Fruit fly (Drosophila melanogaster) whole organism, embryonic: ENCODE measurements around the gene CG10747.
A peak's percentile ranks its signal among the peaks of the same experiment; 100 is the strongest.

ENCODE experiments used
- Adf1 ChIP-seq: fragments of 200-800 bp; sonication (Bioruptor generic); IDR thresholded peaks from 2 replicates; pipeline ENCODE4 v1.3.6; 2022; ENCODE audit warnings: missing biosample characterization, missing genetic modification characterization
- Asciz ChIP-seq: fragments of 200-800 bp; sonication (Bioruptor generic); optimal IDR thresholded peaks from 2 replicates; lab custom pipeline; 2017; ENCODE audit warnings: missing biosample characterization, mild to moderate bottlenecking, missing genetic modification characterization, missing genetic modification reagents
- CG10267 ChIP-seq: fragments of 200-800 bp; sonication (Bioruptor generic); optimal IDR thresholded peaks from 2 replicates; lab custom pipeline; 2018; ENCODE audit warnings: missing biosample characterization, mild to moderate bottlenecking, missing genetic modification characterization, moderate library complexity
- CG11560 ChIP-seq: fragments of 200-800 bp; sonication (Bioruptor generic); IDR thresholded peaks from 3 replicates; pipeline ENCODE4 v1.3.6; 2022; ENCODE audit warnings: missing biosample characterization, missing genetic modification characterization
- CG12769 ChIP-seq: fragments of 200-800 bp; sonication (Bioruptor generic); optimal IDR thresholded peaks from 2 replicates; lab custom pipeline; 2019; ENCODE audit warnings: missing biosample characterization, mild to moderate bottlenecking, missing genetic modification characterization, moderate library complexity
- CG15269 ChIP-seq: fragments of 200-800 bp; sonication (Bioruptor generic); optimal IDR thresholded peaks from 2 replicates; lab custom pipeline; 2018; ENCODE audit warnings: missing biosample characterization, mild to moderate bottlenecking, missing genetic modification characterization, moderate library complexity
- CG15514 ChIP-seq: fragments of 200-800 bp; sonication (Bioruptor generic); optimal IDR thresholded peaks from 3 replicates; lab custom pipeline; 2017; ENCODE audit warnings: missing biosample characterization, missing genetic modification characterization, mild to moderate bottlenecking, moderate library complexity, missing genetic modification reagents
- CG16813 ChIP-seq: fragments of 200-800 bp; sonication (Bioruptor generic); IDR thresholded peaks from 3 replicates; pipeline ENCODE4 v1.3.6; 2022; ENCODE audit warnings: missing biosample characterization, missing genetic modification characterization; ENCODE audit not compliant: partially characterized antibody
- CG16815 ChIP-seq: fragments of 200-800 bp; sonication (Bioruptor generic); optimal IDR thresholded peaks from 3 replicates; lab custom pipeline; 2017; ENCODE audit warnings: missing biosample characterization, mild to moderate bottlenecking, missing genetic modification characterization
- CG18599 ChIP-seq: fragments of 200-800 bp; sonication (Bioruptor generic); optimal IDR thresholded peaks from 3 replicates; lab custom pipeline; 2017; ENCODE audit warnings: missing biosample characterization, missing genetic modification characterization, mild to moderate bottlenecking, moderate library complexity, missing genetic modification reagents
- CG2202 ChIP-seq: fragments of 200-800 bp; sonication (Bioruptor generic); optimal IDR thresholded peaks from 2 replicates; lab custom pipeline; 2018; ENCODE audit warnings: missing biosample characterization, mild to moderate bottlenecking, missing genetic modification characterization
- CG32767 ChIP-seq: fragments of 200-800 bp; sonication (Bioruptor generic); IDR thresholded peaks from 2 replicates; pipeline ENCODE4 v1.3.6; 2022; ENCODE audit warnings: missing biosample characterization, missing genetic modification characterization
- CG4707 ChIP-seq: fragments of 200-800 bp; sonication (Bioruptor generic); optimal IDR thresholded peaks from 2 replicates; lab custom pipeline; 2018; ENCODE audit warnings: missing biosample characterization, mild to moderate bottlenecking, missing genetic modification characterization, moderate library complexity
- CG4854 ChIP-seq: fragments of 200-800 bp; sonication (Bioruptor generic); optimal IDR thresholded peaks from 2 replicates; lab custom pipeline; 2016; ENCODE audit warnings: missing biosample characterization, missing genetic modification characterization, inconsistent platforms
- CG6254 ChIP-seq: fragments of 200-800 bp; sonication (Bioruptor generic); optimal IDR thresholded peaks from 3 replicates; lab custom pipeline; 2017; ENCODE audit warnings: mild to moderate bottlenecking, missing biosample characterization, missing genetic modification reagents, missing genetic modification characterization
- CG6683 ChIP-seq: fragments of 200-800 bp; sonication (Bioruptor generic); optimal IDR thresholded peaks from 2 replicates; lab custom pipeline; 2017; ENCODE audit warnings: missing biosample characterization, mild to moderate bottlenecking, missing genetic modification characterization, missing genetic modification reagents
- CG6791 ChIP-seq: fragments of 200-800 bp; sonication (Bioruptor generic); IDR thresholded peaks from 3 replicates; pipeline ENCODE4 v1.3.6; 2022; ENCODE audit warnings: missing biosample characterization, missing genetic modification characterization; ENCODE audit not compliant: partially characterized antibody
- CG7372 ChIP-seq: fragments of 200-800 bp; sonication (Bioruptor generic); IDR thresholded peaks from 2 replicates; pipeline ENCODE4 v1.3.6; 2022; ENCODE audit warnings: missing biosample characterization, missing genetic modification characterization
- CG7928 ChIP-seq: fragments of 200-800 bp; sonication (Bioruptor generic); optimal IDR thresholded peaks from 2 replicates; lab custom pipeline; 2017; ENCODE audit warnings: missing biosample characterization, mild to moderate bottlenecking, missing genetic modification characterization
- CG8290 ChIP-seq, 3 experiments: fragments of 200-800 bp; sonication (Bioruptor generic); optimal IDR thresholded peaks; 2 replicates each; lab custom pipeline; 2016 to 2019; ENCODE audit warnings: missing biosample characterization in 3 of 3, missing genetic modification characterization in 3 of 3, mild to moderate bottlenecking in 2 of 3, moderate library complexity in 1 of 3
- CG9437 ChIP-seq: fragments of 200-800 bp; sonication (Bioruptor generic); optimal IDR thresholded peaks from 2 replicates; lab custom pipeline; 2018; ENCODE audit warnings: missing biosample characterization, mild to moderate bottlenecking, missing genetic modification characterization
- CG9727 ChIP-seq: fragments of 200-800 bp; sonication (Bioruptor generic); optimal IDR thresholded peaks from 3 replicates; lab custom pipeline; 2017; ENCODE audit warnings: missing biosample characterization, mild to moderate bottlenecking, missing genetic modification characterization
- Dek ChIP-seq: fragments of 200-800 bp; sonication (Bioruptor generic); optimal IDR thresholded peaks from 3 replicates; lab custom pipeline; 2019; ENCODE audit warnings: missing biosample characterization, mild to moderate bottlenecking, missing genetic modification characterization, moderate library complexity
- Drgx ChIP-seq: fragments of 200-800 bp; sonication (Bioruptor generic); IDR thresholded peaks from 2 replicates; pipeline ENCODE4 v1.3.6; 2022; ENCODE audit warnings: missing biosample characterization, missing genetic modification characterization
- Ets97D ChIP-seq: fragments of 200-800 bp; sonication (Bioruptor generic); optimal IDR thresholded peaks from 3 replicates; lab custom pipeline; 2016; ENCODE audit warnings: missing biosample characterization, missing genetic modification characterization
- Fer1 ChIP-seq: fragments of 200-800 bp; sonication (Bioruptor generic); optimal IDR thresholded peaks from 2 replicates; lab custom pipeline; 2017; ENCODE audit warnings: missing biosample characterization, mild to moderate bottlenecking, missing genetic modification characterization
- Neu2 ChIP-seq: fragments of 200-800 bp; sonication (Bioruptor generic); optimal IDR thresholded peaks from 3 replicates; lab custom pipeline; 2016; ENCODE audit warnings: missing biosample characterization, missing genetic modification characterization, borderline replicate concordance
- Nf-YC ChIP-seq: fragments of 200-800 bp; optimal IDR thresholded peaks from 3 replicates; lab custom pipeline; 2019; ENCODE audit warnings: missing biosample characterization, mild to moderate bottlenecking, missing genetic modification characterization, moderate library complexity
- Pdp1 ChIP-seq, 2 experiments: fragments of 200-800 bp; sonication (Bioruptor generic); optimal IDR thresholded peaks; 3 replicates each; lab custom pipeline; 2016; ENCODE audit warnings: missing biosample characterization in 2 of 2, missing genetic modification characterization in 2 of 2, mild to moderate bottlenecking in 1 of 2, moderate library complexity in 1 of 2
- Rfx ChIP-seq: fragments of 200-800 bp; sonication (Bioruptor generic); IDR thresholded peaks from 2 replicates; pipeline ENCODE4 v1.3.6; 2022; ENCODE audit warnings: missing biosample characterization, missing genetic modification characterization
- Six4 ChIP-seq: fragments of 200-800 bp; sonication (Bioruptor generic); optimal IDR thresholded peaks from 2 replicates; lab custom pipeline; 2016; ENCODE audit warnings: missing biosample characterization, missing genetic modification characterization
- Sry-δ ChIP-seq: fragments of 200-800 bp; sonication (Bioruptor generic); optimal IDR thresholded peaks from 2 replicates; lab custom pipeline; 2016; ENCODE audit warnings: missing biosample characterization, missing genetic modification characterization
- Xbp1 ChIP-seq: fragments of 200-800 bp; sonication (Bioruptor generic); optimal IDR thresholded peaks from 3 replicates; lab custom pipeline; 2016; ENCODE audit warnings: missing biosample characterization, mild to moderate bottlenecking, missing genetic modification characterization
- cad ChIP-seq: fragments of >200 bp; optimal IDR thresholded peaks from 2 replicates; lab custom pipeline; 2017; ENCODE audit warnings: missing biosample characterization, missing genetic modification characterization
- caup ChIP-seq: fragments of 200-800 bp; sonication (Bioruptor generic); optimal IDR thresholded peaks from 3 replicates; lab custom pipeline; 2017; ENCODE audit warnings: missing biosample characterization, mild to moderate bottlenecking, missing genetic modification characterization, moderate library complexity; ENCODE audit not compliant: severe bottlenecking
- crc ChIP-seq: fragments of 200-800 bp; sonication (Bioruptor generic); optimal IDR thresholded peaks from 2 replicates; lab custom pipeline; 2016; ENCODE audit warnings: missing biosample characterization, missing genetic modification characterization
- disco-r ChIP-seq: fragments of 200-800 bp; sonication (Bioruptor generic); optimal IDR thresholded peaks from 2 replicates; lab custom pipeline; 2016; ENCODE audit warnings: missing biosample characterization, missing genetic modification characterization
- dm ChIP-seq: fragments of 200-800 bp; sonication (Bioruptor generic); optimal IDR thresholded peaks from 3 replicates; lab custom pipeline; 2016; ENCODE audit warnings: missing biosample characterization, missing genetic modification characterization
- dpn ChIP-seq, 2 experiments: fragments of 200-800 bp; sonication (Bioruptor generic); optimal IDR thresholded peaks; 3 replicates each; lab custom pipeline; 2016; ENCODE audit warnings: missing biosample characterization in 2 of 2, missing genetic modification characterization in 2 of 2
- gcm ChIP-seq: fragments of 200-800 bp; sonication (Bioruptor generic); optimal IDR thresholded peaks from 2 replicates; lab custom pipeline; 2019; ENCODE audit warnings: missing biosample characterization, mild to moderate bottlenecking, missing genetic modification characterization, moderate library complexity
- gfzf ChIP-seq: fragments of 200-800 bp; sonication (Bioruptor generic); optimal IDR thresholded peaks from 2 replicates; lab custom pipeline; 2016; ENCODE audit warnings: missing biosample characterization, mild to moderate bottlenecking, missing genetic modification characterization, moderate library complexity
- hkb ChIP-seq, 2 experiments: fragments of 200-800 bp in 1 of 2; fragments of >200 bp in 1 of 2; sonication (Bioruptor generic) in 1 of 2; IDR thresholded peaks in 1 of 2; optimal IDR thresholded peaks in 1 of 2; 2 replicates each; pipeline versions ENCODE4 v1.3.6 to Lab custom; 2017 to 2022; ENCODE audit warnings: missing biosample characterization in 1 of 2, missing genetic modification characterization in 1 of 2
- inv ChIP-seq: fragments of 200-800 bp; sonication (Bioruptor generic); IDR thresholded peaks from 2 replicates; pipeline ENCODE4 v1.3.6; 2022; ENCODE audit warnings: missing biosample characterization, missing genetic modification characterization; ENCODE audit not compliant: partially characterized antibody
- jumu ChIP-seq: fragments of 200-800 bp; sonication (Bioruptor generic); optimal IDR thresholded peaks from 3 replicates; lab custom pipeline; 2016; ENCODE audit warnings: missing biosample characterization, missing genetic modification characterization
- ken ChIP-seq: fragments of 200-800 bp; sonication (Bioruptor generic); IDR thresholded peaks from 3 replicates; pipeline ENCODE4 v1.3.6; 2022; ENCODE audit warnings: missing biosample characterization, missing genetic modification characterization
- klu ChIP-seq: fragments of 200-800 bp; sonication (Bioruptor generic); IDR thresholded peaks from 2 replicates; pipeline ENCODE4 v1.3.6; 2022; ENCODE audit warnings: missing biosample characterization, missing genetic modification characterization
- trem ChIP-seq: fragments of 200-800 bp; optimal IDR thresholded peaks from 3 replicates; lab custom pipeline; 2019; ENCODE audit warnings: missing biosample characterization, mild to moderate bottlenecking, missing genetic modification characterization, moderate library complexity
- unc-4 ChIP-seq: fragments of 200-800 bp; sonication (Bioruptor generic); IDR thresholded peaks from 2 replicates; pipeline ENCODE4 v1.3.6; 2022; ENCODE audit warnings: missing biosample characterization, missing genetic modification characterization; ENCODE audit not compliant: partially characterized antibody

Gene CG10747

dm6 chr2L:20093794-20094193 is 2.6 kb upstream of the CG10747 start, which contains the start of the genes Taf13 and nesd:
TSS of gene Taf13 (minus strand) at chr2L:20093849.
TSS of gene nesd (plus strand) at chr2L:20093972.
- TF ChIP-seq hkb (optimal IDR thresholded peaks at IDR 0.05; lab: Kevin White, UChicago) (peak; percentile 82), hkb (GFP tag; IDR thresholded peaks at IDR 0.05; lab: Robert Waterston, UW) (no peak), CG4707 (GFP tag; lab: Kevin White, UChicago) (no peak), Neu2 (GFP tag; lab: Kevin White, UChicago) (no peak), caup (GFP tag; lab: Kevin White, UChicago) (no peak), Six4 (GFP tag; lab: Kevin White, UChicago) (no peak), Pdp1 (GFP tag; optimal IDR thresholded peaks at IDR 0.05; lab: Kevin White, UChicago) (peak; percentile 14 to 40), CG12769 (tag; lab: Kevin White, UChicago) (peak; percentile 15), CG32767 (GFP tag; lab: Robert Waterston, UW) (peak; percentile 16; the same call in 1 of the 2 replicates), Ets97D (peak; percentile 46), Dek (tag; lab: Kevin White, UChicago) (peak; percentile 32), CG10267 (peak; percentile 56), CG6254 (GFP tag; lab: Kevin White, UChicago) (no peak), cad (GFP tag; lab: Kevin White, UChicago) (no peak), CG18599 (GFP tag; lab: Kevin White, UChicago) (peak; percentile 12), disco-r (GFP tag; lab: Kevin White, UChicago) (no peak), CG9727 (GFP tag; lab: Kevin White, UChicago) (peak; percentile 37), Adf1 (GFP tag; lab: Robert Waterston, UW) (no peak; the same call in 1 of the 2 replicates), Xbp1 (peak; percentile 39), jumu (GFP tag; lab: Kevin White, UChicago) (peak; percentile 37), gfzf (GFP tag; lab: Kevin White, UChicago) (no peak), Asciz (no peak), gcm (no peak), crc (GFP tag; lab: Kevin White, UChicago) (no peak), CG16815 (no peak), CG6791 (peak; percentile 66; the same call in 2 of the 3 replicates), unc-4 (peak; percentile 75), CG8290 (GFP tag; optimal IDR thresholded peaks at IDR 0.05; lab: Kevin White, UChicago) (peak; percentile 53), CG8290 (tag; optimal IDR thresholded peaks at IDR 0.05; lab: Kevin White, UChicago) (peak in 1 of 2 experiments; percentile 32), CG4854 (GFP tag; lab: Kevin White, UChicago) (peak; percentile 10), CG16813 (GFP tag; lab: Robert Waterston, UW) (peak; percentile 74), CG15514 (GFP tag; lab: Kevin White, UChicago) (peak; percentile 65), Rfx (peak; percentile 28; the same call in 1 of the 2 replicates), dpn (GFP tag; optimal IDR thresholded peaks at IDR 0.05; lab: Kevin White, UChicago) (peak; percentile 6 to 38), CG11560 (tag; lab: Robert Waterston, UW) (no peak), CG15269 (tag; lab: Kevin White, UChicago) (peak; percentile 32), Fer1 (GFP tag; lab: Kevin White, UChicago) (peak; percentile 44), CG2202 (no peak), CG7372 (GFP tag; lab: Robert Waterston, UW) (no peak), CG9437 (peak; percentile 35), dm (peak; percentile 36), inv (GFP tag; lab: Robert Waterston, UW) (peak; percentile 65), klu (GFP tag; lab: Robert Waterston, UW) (no peak), CG6683 (GFP tag; lab: Kevin White, UChicago) (no peak), Drgx (GFP tag; lab: Robert Waterston, UW) (no peak), Sry-δ (GFP tag; lab: Kevin White, UChicago) (peak; percentile 69), CG7928 (peak; percentile 25), ken (GFP tag; lab: Robert Waterston, UW) (no peak), Nf-YC (tag; lab: Kevin White, UChicago) (peak; percentile 61), trem (tag; lab: Kevin White, UChicago) (peak; percentile 74)
